Worm (Caenorhabditis elegans) whole organism, young adult: Measurements from ENCODE around the gene ctns-1.

Experiments
- C17E4.6 ChIP-seq: fragments of 200-800 bp; sonication (Bioruptor generic); IDR thresholded peaks from 2 replicates; pipeline ENCODE4 v1.3.6; 2022; ENCODE audit warnings: missing genetic modification reagents, missing genetic modification characterization, missing compliant biosample characterization
- D2030.7 ChIP-seq: fragments of 200-800 bp; sonication (Bioruptor generic); IDR thresholded peaks from 2 replicates; pipeline ENCODE4 v1.3.6; 2022; ENCODE audit warnings: missing genetic modification reagents, missing genetic modification characterization, missing compliant biosample characterization
- F22D6.2 ChIP-seq: sonication (generic microtip); optimal IDR thresholded peaks from 2 replicates; lab custom pipeline; 2016; ENCODE audit warnings: mild to moderate bottlenecking, missing genetic modification characterization, missing compliant biosample characterization
- F33H1.4 ChIP-seq: fragments of 200-800 bp; sonication (Bioruptor generic); IDR thresholded peaks from 2 replicates; pipeline ENCODE4 v1.3.6; 2022; ENCODE audit warnings: missing genetic modification reagents, missing genetic modification characterization, missing compliant biosample characterization
- F49E8.2 ChIP-seq: sonication (generic microtip); optimal IDR thresholded peaks from 3 replicates; lab custom pipeline; 2017; ENCODE audit warnings: missing genetic modification characterization, mild to moderate bottlenecking, missing compliant biosample characterization, antibody characterized with exemption, moderate library complexity; ENCODE audit not compliant: insufficient read depth
- K11D2.4 ChIP-seq: fragments of 200-800 bp; sonication (Bioruptor generic); IDR thresholded peaks from 2 replicates; pipeline ENCODE4 v1.3.6; 2022; ENCODE audit warnings: missing genetic modification reagents, missing genetic modification characterization, missing compliant biosample characterization
- Y53G8AR.9 ChIP-seq: fragments of 200-800 bp; sonication (Bioruptor generic); conservative IDR thresholded peaks from 2 replicates; pipeline ENCODE4 v1.3.6; 2022; ENCODE audit warnings: missing genetic modification reagents, missing genetic modification characterization, missing compliant biosample characterization
- Y56A3A.18 ChIP-seq: fragments of 200-800 bp; sonication (Bioruptor generic); IDR thresholded peaks from 2 replicates; pipeline ENCODE4 v1.3.6; 2022; ENCODE audit warnings: missing genetic modification reagents, missing genetic modification characterization, missing compliant biosample characterization
- Y67H2A.10 ChIP-seq: fragments of 200-800 bp; sonication (Bioruptor generic); conservative IDR thresholded peaks from 2 replicates; pipeline ENCODE4 v1.3.6; 2022; ENCODE audit warnings: missing genetic modification reagents, missing genetic modification characterization, missing compliant biosample characterization
- Y79H2A.3 ChIP-seq: fragments of 200-800 bp; sonication (Bioruptor generic); conservative IDR thresholded peaks from 2 replicates; pipeline ENCODE4 v1.3.6; 2022; ENCODE audit warnings: missing genetic modification reagents, missing genetic modification characterization, missing compliant biosample characterization
- ZK185.1 ChIP-seq: sonication (generic microtip); optimal IDR thresholded peaks from 2 replicates; lab custom pipeline; 2016; ENCODE audit warnings: mild to moderate bottlenecking, missing genetic modification characterization, missing compliant biosample characterization; ENCODE audit not compliant: poor library complexity, severe bottlenecking
- aptf-2 ChIP-seq: fragments of 200-800 bp; sonication (Bioruptor generic); conservative IDR thresholded peaks from 2 replicates; pipeline ENCODE4 v1.3.6; 2022; ENCODE audit warnings: missing genetic modification reagents, missing genetic modification characterization, missing compliant biosample characterization
- athp-1 ChIP-seq: sonication (generic microtip); optimal IDR thresholded peaks from 2 replicates; lab custom pipeline; 2017; ENCODE audit warnings: mild to moderate bottlenecking, missing genetic modification characterization, missing compliant biosample characterization
- attf-3 ChIP-seq: fragments of 200-800 bp; sonication (Bioruptor generic); conservative IDR thresholded peaks from 2 replicates; pipeline ENCODE4 v1.3.6; 2022; ENCODE audit warnings: missing genetic modification reagents, missing genetic modification characterization, missing compliant biosample characterization
- attf-5 ChIP-seq: fragments of 200-800 bp; sonication (Bioruptor generic); optimal IDR thresholded peaks from 2 replicates; lab custom pipeline; 2018; ENCODE audit warnings: mild to moderate bottlenecking, missing genetic modification characterization, missing compliant biosample characterization
- bed-1 ChIP-seq: fragments of 200-800 bp; sonication (Bioruptor generic); IDR thresholded peaks from 2 replicates; pipeline ENCODE4 v1.3.6; 2022; ENCODE audit warnings: missing genetic modification reagents, missing genetic modification characterization, missing compliant biosample characterization
- bed-2 ChIP-seq: fragments of 200-800 bp; sonication (Bioruptor generic); IDR thresholded peaks from 2 replicates; pipeline ENCODE4 v1.3.6; 2022; ENCODE audit warnings: missing genetic modification reagents, missing genetic modification characterization, missing compliant biosample characterization
- cebp-2 ChIP-seq: fragments of 200-800 bp; sonication (Bioruptor generic); IDR thresholded peaks from 2 replicates; pipeline ENCODE4 v1.3.6; 2022; ENCODE audit warnings: missing genetic modification characterization, missing compliant biosample characterization
- ceh-100 ChIP-seq: fragments of 200-800 bp; sonication (Bioruptor generic); IDR thresholded peaks from 2 replicates; pipeline ENCODE4 v1.3.6; 2022; ENCODE audit warnings: missing genetic modification reagents, missing genetic modification characterization, missing compliant biosample characterization
- ceh-91 ChIP-seq: fragments of 200-800 bp; sonication (Bioruptor generic); IDR thresholded peaks from 2 replicates; pipeline ENCODE4 v1.3.6; 2022; ENCODE audit warnings: missing genetic modification reagents, missing genetic modification characterization, missing compliant biosample characterization
- die-1 ChIP-seq: sonication (generic microtip); optimal IDR thresholded peaks from 2 replicates; lab custom pipeline; 2016; ENCODE audit warnings: missing genotype, mild to moderate bottlenecking, missing genetic modification characterization, missing compliant biosample characterization
- dox-1 ChIP-seq: fragments of 200-800 bp; sonication (Bioruptor generic); IDR thresholded peaks from 2 replicates; pipeline ENCODE4 v1.3.6; 2022; ENCODE audit warnings: missing genetic modification reagents, missing genetic modification characterization, missing compliant biosample characterization
- dpl-1 ChIP-seq: fragments of 150-350 bp; optimal IDR thresholded peaks from 2 replicates; lab custom pipeline; 2014; ENCODE audit warnings: missing biosample characterization, missing genetic modification reagents, missing genetic modification characterization
- efl-1 ChIP-seq: fragments of 150-350 bp; optimal IDR thresholded peaks from 2 replicates; lab custom pipeline; 2014; ENCODE audit warnings: missing biosample characterization, missing genetic modification reagents, missing genetic modification characterization
- lag-1 ChIP-seq: fragments of 200-800 bp; sonication (Bioruptor generic); IDR thresholded peaks from 2 replicates; pipeline ENCODE4 v1.3.6; 2022; ENCODE audit warnings: missing genetic modification reagents, missing genetic modification characterization, missing compliant biosample characterization
- let-526 ChIP-seq: fragments of 200-800 bp; sonication (Bioruptor generic); IDR thresholded peaks from 2 replicates; pipeline ENCODE4 v1.3.6; 2022; ENCODE audit warnings: missing genetic modification reagents, missing genetic modification characterization, missing compliant biosample characterization
- lin-26 ChIP-seq: fragments of 200-800 bp; sonication (Bioruptor generic); IDR thresholded peaks from 2 replicates; pipeline ENCODE4 v1.3.6; 2022; ENCODE audit warnings: missing genetic modification reagents, missing genetic modification characterization, missing compliant biosample characterization
- lin-35 ChIP-seq, 3 experiments: fragments of 150-350 bp in 2 of 3; sonication (generic microtip) in 1 of 3; optimal IDR thresholded peaks; 2 replicates each; lab custom pipeline; 2014 to 2018; ENCODE audit warnings: missing biosample characterization in 3 of 3, missing genetic modification characterization in 3 of 3, missing genetic modification reagents in 3 of 3
- lin-40 ChIP-seq: sonication (generic microtip); optimal IDR thresholded peaks from 2 replicates; lab custom pipeline; 2016; ENCODE audit warnings: missing genetic modification characterization, mild to moderate bottlenecking, missing compliant biosample characterization, missing genotype, missing genetic modification reagents
- lin-54 ChIP-seq: fragments of 200-800 bp; sonication (Bioruptor generic); optimal IDR thresholded peaks from 2 replicates; lab custom pipeline; 2018; ENCODE audit warnings: mild to moderate bottlenecking, missing genetic modification characterization, missing compliant biosample characterization
- lsl-1 ChIP-seq: fragments of 200-800 bp; sonication (Bioruptor generic); optimal IDR thresholded peaks from 2 replicates; lab custom pipeline; 2018; ENCODE audit warnings: mild to moderate bottlenecking, missing genetic modification characterization, moderate library complexity, missing compliant biosample characterization
- madf-6 ChIP-seq: fragments of 200-800 bp; sonication (Bioruptor generic); IDR thresholded peaks from 2 replicates; pipeline ENCODE4 v1.3.6; 2022; ENCODE audit warnings: missing genetic modification reagents, missing genetic modification characterization, missing compliant biosample characterization
- madf-8 ChIP-seq: fragments of 200-800 bp; sonication (Bioruptor generic); conservative IDR thresholded peaks from 2 replicates; pipeline ENCODE4 v1.3.6; 2022; ENCODE audit warnings: missing genetic modification reagents, missing genetic modification characterization, missing compliant biosample characterization
- mes-4 ChIP-seq: sonication (generic microtip); optimal IDR thresholded peaks from 2 replicates; lab custom pipeline; 2016; ENCODE audit warnings: missing genotype, missing genetic modification characterization, missing compliant biosample characterization
- nfyb-1 ChIP-seq: fragments of 200-800 bp; sonication (Bioruptor generic); IDR thresholded peaks from 2 replicates; pipeline ENCODE4 v1.3.6; 2022; ENCODE audit warnings: missing genetic modification reagents, missing genetic modification characterization, missing compliant biosample characterization
- nhr-120 ChIP-seq: fragments of 200-800 bp; sonication (Bioruptor generic); IDR thresholded peaks from 2 replicates; pipeline ENCODE4 v1.3.6; 2022; ENCODE audit warnings: missing genetic modification characterization, missing compliant biosample characterization
- rec-8 ChIP-seq, 2 experiments: sonication (generic microtip); optimal IDR thresholded peaks; 2 replicates each; lab custom pipeline; 2016; ENCODE audit warnings: mild to moderate bottlenecking in 2 of 2, missing genetic modification characterization in 2 of 2, missing genetic modification reagents in 2 of 2, missing genotype in 2 of 2, missing biosample characterization in 1 of 2, missing compliant biosample characterization in 1 of 2, moderate library complexity in 1 of 2
- sdz-38 ChIP-seq: sonication (generic microtip); optimal IDR thresholded peaks from 2 replicates; lab custom pipeline; 2016; ENCODE audit warnings: missing genotype, missing genetic modification characterization, missing compliant biosample characterization
- sea-2 ChIP-seq: fragments of 200-800 bp; sonication (Bioruptor generic); IDR thresholded peaks from 2 replicates; pipeline ENCODE4 v1.3.6; 2022; ENCODE audit warnings: missing genetic modification characterization, missing compliant biosample characterization
- snpc-1.3 ChIP-seq: sonication (generic microtip); optimal IDR thresholded peaks from 2 replicates; lab custom pipeline; 2017; ENCODE audit warnings: missing genetic modification characterization, mild to moderate bottlenecking, missing compliant biosample characterization, antibody characterized with exemption, moderate library complexity, missing genotype, missing genetic modification reagents; ENCODE audit not compliant: insufficient read depth
- snpc-3.4 ChIP-seq: sonication (generic microtip); optimal IDR thresholded peaks from 2 replicates; lab custom pipeline; 2017; ENCODE audit warnings: missing genetic modification characterization, mild to moderate bottlenecking, missing compliant biosample characterization, antibody characterized with exemption, moderate library complexity, missing genotype, missing genetic modification reagents
- snpc-4 ChIP-seq, 5 experiments: fragments of 150-350 bp in 1 of 5; sonication (generic microtip) in 4 of 5; optimal IDR thresholded peaks; 2 replicates each; lab custom pipeline; 2014 to 2018; ENCODE audit warnings: missing genetic modification characterization in 5 of 5, missing biosample characterization in 3 of 5, antibody characterized with exemption in 2 of 5, mild to moderate bottlenecking in 2 of 5, missing compliant biosample characterization in 2 of 5, missing genotype in 2 of 5, moderate library complexity in 2 of 5, missing genetic modification reagents in 1 of 5
- tbx-9 ChIP-seq: sonication (generic microtip); optimal IDR thresholded peaks from 2 replicates; lab custom pipeline; 2016; ENCODE audit warnings: borderline replicate concordance, missing genetic modification characterization, inconsistent platforms, missing compliant biosample characterization
- ztf-18 ChIP-seq: sonication (generic microtip); optimal IDR thresholded peaks from 2 replicates; lab custom pipeline; 2016; ENCODE audit warnings: missing genotype, mild to moderate bottlenecking, missing genetic modification characterization, missing compliant biosample characterization

Gene ctns-1

ce11 chrII:8157991-8158390, 21.3 kb upstream of the ctns-1 start, which contains the start of gene pch-2 (continued):
- TF ChIP-seq C17E4.6 (GFP tag; lab: Robert Waterston, UW) (no peak), snpc-4 (GFP tag; optimal IDR thresholded peaks at IDR 0.05; lab: Kevin White, UChicago) (no peak), snpc-4 (tag; optimal IDR thresholded peaks at IDR 0.05; lab: Kevin White, UChicago) (peak in 1 of 4 experiments; percentile 50), sdz-38 (tag; lab: Kevin White, UChicago) (no peak), Y79H2A.3 (GFP tag; lab: Robert Waterston, UW) (no peak), lin-35 (GFP tag; optimal IDR thresholded peaks at IDR 0.05; lab: Kevin White, UChicago) (peak in 1 of 3 experiments; percentile 14), ceh-91 (GFP tag; lab: Robert Waterston, UW) (peak; percentile 15; the same call in 1 of the 2 replicates), D2030.7 (GFP tag; lab: Robert Waterston, UW) (peak; percentile 40; the same call in 1 of the 2 replicates), mes-4 (tag; lab: Kevin White, UChicago) (no peak), Y53G8AR.9 (peak; percentile 51; the same call in 1 of the 2 replicates), madf-8 (GFP tag; lab: Robert Waterston, UW) (peak; percentile 54; the same call in 1 of the 2 replicates), tbx-9 (tag; lab: Kevin White, UChicago) (no peak), rec-8 (tag; optimal IDR thresholded peaks at IDR 0.05; lab: Kevin White, UChicago) (no peak), lin-54 (GFP tag; lab: Kevin White, UChicago) (no peak), lin-40 (tag; lab: Kevin White, UChicago) (no peak), madf-6 (GFP tag; lab: Robert Waterston, UW) (peak; percentile 79), lag-1 (no peak), attf-5 (GFP tag; lab: Kevin White, UChicago) (peak; percentile 69), nfyb-1 (no peak), Y67H2A.10 (no peak), bed-2 (GFP tag; lab: Robert Waterston, UW) (no peak), lin-26 (GFP tag; lab: Robert Waterston, UW) (no peak), lsl-1 (GFP tag; lab: Kevin White, UChicago) (peak; percentile 51), bed-1 (GFP tag; lab: Robert Waterston, UW) (no peak), aptf-2 (no peak), dox-1 (peak; percentile 72), sea-2 (no peak), snpc-3.4 (tag; lab: Kevin White, UChicago) (no peak), K11D2.4 (no peak), ZK185.1 (tag; lab: Kevin White, UChicago) (peak; percentile 3), ceh-100 (GFP tag; lab: Robert Waterston, UW) (no peak), ztf-18 (tag; lab: Kevin White, UChicago) (peak; percentile 92), athp-1 (tag; lab: Kevin White, UChicago) (no peak), attf-3 (peak; percentile 61), nhr-120 (GFP tag; lab: Robert Waterston, UW) (no peak), cebp-2 (GFP tag; lab: Robert Waterston, UW) (no peak), dpl-1 (GFP tag; lab: Kevin White, UChicago) (peak; percentile 58), efl-1 (GFP tag; lab: Kevin White, UChicago) (peak; percentile 83), Y56A3A.18 (no peak), F49E8.2 (tag; lab: Kevin White, UChicago) (no peak), snpc-1.3 (tag; lab: Kevin White, UChicago) (peak; percentile 11), let-526 (GFP tag; lab: Robert Waterston, UW) (no peak), F33H1.4 (peak; percentile 52; the same call in 1 of the 2 replicates), die-1 (tag; lab: Kevin White, UChicago) (no peak), F22D6.2 (tag; lab: Kevin White, UChicago) (no peak)
